Fruit fly (Drosophila melanogaster) whole organism, prepupa: Measurements from ENCODE around the gene CG16957.

Experiments
- CG10631 ChIP-seq: fragments of 200-800 bp; sonication (Bioruptor generic); optimal IDR thresholded peaks from 2 replicates; lab custom pipeline; 2016; ENCODE audit warnings: missing biosample characterization, missing genetic modification characterization
- CG10669 ChIP-seq: fragments of 200-800 bp; sonication (Bioruptor generic); optimal IDR thresholded peaks from 3 replicates; lab custom pipeline; 2018; ENCODE audit warnings: missing biosample characterization, mild to moderate bottlenecking, missing genetic modification characterization, moderate library complexity
- CG11902 ChIP-seq: fragments of 200-800 bp; sonication (Bioruptor generic); optimal IDR thresholded peaks from 3 replicates; lab custom pipeline; 2016; ENCODE audit warnings: missing biosample characterization, missing genetic modification characterization
- CG1621 ChIP-seq: fragments of 200-800 bp; sonication (Bioruptor generic); optimal IDR thresholded peaks from 3 replicates; lab custom pipeline; 2018; ENCODE audit warnings: missing biosample characterization, mild to moderate bottlenecking, missing genetic modification characterization
- CG16779 ChIP-seq: fragments of 200-800 bp; sonication (Bioruptor generic); optimal IDR thresholded peaks from 3 replicates; lab custom pipeline; 2017; ENCODE audit warnings: missing biosample characterization, mild to moderate bottlenecking, missing genetic modification characterization
- CG3032 ChIP-seq: fragments of 200-800 bp; optimal IDR thresholded peaks from 2 replicates; lab custom pipeline; 2019; ENCODE audit warnings: missing biosample characterization, mild to moderate bottlenecking, missing genetic modification characterization, moderate library complexity
- CG31627 ChIP-seq: fragments of 200-800 bp; sonication (Bioruptor generic); optimal IDR thresholded peaks from 3 replicates; lab custom pipeline; 2016; ENCODE audit warnings: missing biosample characterization, missing genetic modification characterization
- CG34406 ChIP-seq: fragments of 200-800 bp; sonication (Bioruptor generic); optimal IDR thresholded peaks from 3 replicates; lab custom pipeline; 2016; ENCODE audit warnings: missing biosample characterization, missing genetic modification characterization
- CG4318 ChIP-seq: fragments of 200-800 bp; sonication (Bioruptor generic); optimal IDR thresholded peaks from 3 replicates; lab custom pipeline; 2017; ENCODE audit warnings: missing biosample characterization, mild to moderate bottlenecking, missing genetic modification characterization
- CG6163 ChIP-seq: fragments of 200-800 bp; sonication (Bioruptor generic); IDR thresholded peaks from 3 replicates; pipeline ENCODE4 v1.3.6; 2022; ENCODE audit warnings: missing biosample characterization, missing genetic modification characterization
- CG6792 ChIP-seq: fragments of 200-800 bp; sonication (Bioruptor generic); optimal IDR thresholded peaks from 3 replicates; lab custom pipeline; 2016; ENCODE audit warnings: missing biosample characterization, missing genetic modification characterization
- CG6854 ChIP-seq: fragments of 200-800 bp; sonication (Bioruptor generic); optimal IDR thresholded peaks from 2 replicates; lab custom pipeline; 2017; ENCODE audit warnings: missing biosample characterization, mild to moderate bottlenecking, missing genetic modification characterization
- CG8119 ChIP-seq: fragments of 200-800 bp; sonication (Bioruptor generic); IDR thresholded peaks from 3 replicates; pipeline ENCODE4 v1.3.6; 2022; ENCODE audit warnings: missing biosample characterization, missing genetic modification characterization
- CG8319 ChIP-seq: fragments of 200-800 bp; sonication (Bioruptor generic); optimal IDR thresholded peaks from 3 replicates; lab custom pipeline; 2016; ENCODE audit warnings: missing biosample characterization, missing genetic modification characterization
- CG8632 ChIP-seq: fragments of 200-800 bp; sonication (Bioruptor generic); optimal IDR thresholded peaks from 3 replicates; lab custom pipeline; 2016; ENCODE audit warnings: missing biosample characterization, missing genetic modification characterization
- Eip75B ChIP-seq: fragments of 200-800 bp; sonication (Bioruptor generic); optimal IDR thresholded peaks from 3 replicates; lab custom pipeline; 2016; ENCODE audit warnings: missing biosample characterization, missing genetic modification characterization
- Eip78C ChIP-seq: fragments of 200-800 bp; sonication (Bioruptor generic); peaks from one replicate; lab custom pipeline; 2016; ENCODE audit warnings: missing biosample characterization, missing genetic modification characterization
- Eip93F ChIP-seq: fragments of 200-800 bp; sonication (Bioruptor generic); optimal IDR thresholded peaks from 2 replicates; lab custom pipeline; 2016; ENCODE audit warnings: missing biosample characterization, mild to moderate bottlenecking, missing genetic modification characterization
- Ets21C ChIP-seq: fragments of 200-800 bp; sonication (Bioruptor generic); optimal IDR thresholded peaks from 3 replicates; lab custom pipeline; 2016; ENCODE audit warnings: missing biosample characterization, missing genetic modification characterization
- Ets96B ChIP-seq: fragments of 200-800 bp; optimal IDR thresholded peaks from 2 replicates; lab custom pipeline; 2019; ENCODE audit warnings: missing biosample characterization, mild to moderate bottlenecking, missing genetic modification characterization, moderate library complexity
- Gug ChIP-seq: fragments of 200-800 bp; sonication (Bioruptor generic); IDR thresholded peaks from 2 replicates; pipeline ENCODE4 v1.3.6; 2022; ENCODE audit warnings: missing biosample characterization, missing genetic modification characterization
- Hr38 ChIP-seq: sonication (Bioruptor generic); optimal IDR thresholded peaks from 2 replicates; lab custom pipeline; 2016; ENCODE audit warnings: missing biosample characterization, missing genetic modification characterization
- Hr39 ChIP-seq: fragments of 200-800 bp; sonication (Bioruptor generic); optimal IDR thresholded peaks from 2 replicates; lab custom pipeline; 2016; ENCODE audit warnings: missing biosample characterization, missing genetic modification characterization
- Hr4 ChIP-seq: fragments of 200-800 bp; sonication (Bioruptor generic); optimal IDR thresholded peaks from 3 replicates; lab custom pipeline; 2016; ENCODE audit warnings: missing biosample characterization, missing genetic modification characterization
- Lpt ChIP-seq: fragments of 200-800 bp; sonication (Bioruptor generic); optimal IDR thresholded peaks from 3 replicates; lab custom pipeline; 2016; ENCODE audit warnings: missing biosample characterization, missing genetic modification characterization
- OdsH ChIP-seq: fragments of 200-800 bp; sonication (Bioruptor generic); optimal IDR thresholded peaks from 3 replicates; lab custom pipeline; 2016; ENCODE audit warnings: missing biosample characterization, missing genetic modification characterization
- Smox ChIP-seq: fragments of 200-800 bp; sonication (Bioruptor generic); optimal IDR thresholded peaks from 3 replicates; lab custom pipeline; 2016; ENCODE audit warnings: missing biosample characterization, missing genetic modification characterization
- Sox15 ChIP-seq: fragments of 200-800 bp; sonication (Bioruptor generic); optimal IDR thresholded peaks from 3 replicates; lab custom pipeline; 2016; ENCODE audit warnings: missing biosample characterization, missing genetic modification characterization
- achi ChIP-seq: fragments of 200-800 bp; sonication (Bioruptor generic); optimal IDR thresholded peaks from 3 replicates; lab custom pipeline; 2016; ENCODE audit warnings: missing biosample characterization, missing genetic modification characterization
- acj6 ChIP-seq: fragments of 200-800 bp; sonication (Bioruptor generic); optimal IDR thresholded peaks from 3 replicates; lab custom pipeline; 2016; ENCODE audit warnings: missing biosample characterization, missing genetic modification characterization
- cyc ChIP-seq: fragments of 200-800 bp; sonication (Bioruptor generic); optimal IDR thresholded peaks from 3 replicates; lab custom pipeline; 2016; ENCODE audit warnings: missing biosample characterization, missing genetic modification characterization
- dac ChIP-seq: fragments of 200-800 bp; sonication (Bioruptor generic); optimal IDR thresholded peaks from 2 replicates; lab custom pipeline; 2017; ENCODE audit warnings: missing biosample characterization, mild to moderate bottlenecking, missing genetic modification characterization
- eg ChIP-seq: fragments of 200-800 bp; sonication (Bioruptor generic); IDR thresholded peaks from 3 replicates; pipeline ENCODE4 v1.3.6; 2022; ENCODE audit warnings: missing biosample characterization, missing genetic modification characterization
- esn ChIP-seq: fragments of 200-800 bp; sonication (Bioruptor generic); optimal IDR thresholded peaks from 2 replicates; lab custom pipeline; 2016; ENCODE audit warnings: missing biosample characterization, mild to moderate bottlenecking, missing genetic modification characterization, moderate library complexity
- fd59A ChIP-seq: fragments of 200-800 bp; sonication (Bioruptor generic); optimal IDR thresholded peaks from 2 replicates; lab custom pipeline; 2017; ENCODE audit warnings: missing biosample characterization, mild to moderate bottlenecking, missing genetic modification characterization, missing genetic modification reagents
- fd85E ChIP-seq: fragments of 200-800 bp; sonication (Bioruptor generic); optimal IDR thresholded peaks from 3 replicates; lab custom pipeline; 2016; ENCODE audit warnings: missing biosample characterization, missing genetic modification characterization
- fkh ChIP-seq: fragments of 200-800 bp; sonication (Bioruptor generic); optimal IDR thresholded peaks from 3 replicates; lab custom pipeline; 2017; ENCODE audit warnings: missing biosample characterization, mild to moderate bottlenecking, missing genetic modification characterization, moderate library complexity
- lz ChIP-seq: fragments of 200-800 bp; sonication (Bioruptor generic); optimal IDR thresholded peaks from 3 replicates; lab custom pipeline; 2016; ENCODE audit warnings: missing biosample characterization, missing genetic modification characterization
- net ChIP-seq: fragments of 200-800 bp; sonication (Bioruptor generic); optimal IDR thresholded peaks from 3 replicates; lab custom pipeline; 2016; ENCODE audit warnings: missing biosample characterization, missing genetic modification characterization
- pdm3 ChIP-seq: fragments of 200-800 bp; sonication (Bioruptor generic); optimal IDR thresholded peaks from 3 replicates; lab custom pipeline; 2016; ENCODE audit warnings: missing biosample characterization, missing genetic modification characterization
- salr ChIP-seq, 2 experiments: fragments of 200-800 bp; sonication (Bioruptor generic); optimal IDR thresholded peaks; 3 replicates each; lab custom pipeline; 2016 to 2018; ENCODE audit warnings: missing biosample characterization in 2 of 2, missing genetic modification characterization in 2 of 2, mild to moderate bottlenecking in 1 of 2
- spab ChIP-seq: fragments of 200-800 bp; sonication (Bioruptor generic); optimal IDR thresholded peaks from 2 replicates; lab custom pipeline; 2017; ENCODE audit warnings: missing biosample characterization, mild to moderate bottlenecking, missing genetic modification characterization, missing genetic modification reagents
- ss ChIP-seq, 2 experiments: fragments of 200-800 bp; sonication (Bioruptor generic); optimal IDR thresholded peaks; 2 replicates in 1 of 2; 3 replicates in 1 of 2; lab custom pipeline; 2017 to 2018; ENCODE audit warnings: mild to moderate bottlenecking in 2 of 2, missing biosample characterization in 2 of 2, missing genetic modification characterization in 2 of 2, moderate library complexity in 1 of 2
- svp ChIP-seq: fragments of 200-800 bp; sonication (Bioruptor generic); peaks from one replicate; lab custom pipeline; 2016; ENCODE audit warnings: missing biosample characterization, missing genetic modification characterization
- topi ChIP-seq: fragments of 200-800 bp; sonication (Bioruptor generic); optimal IDR thresholded peaks from 3 replicates; lab custom pipeline; 2016; ENCODE audit warnings: missing biosample characterization, missing genetic modification characterization
- vri ChIP-seq: fragments of 200-800 bp; sonication (Bioruptor generic); optimal IDR thresholded peaks from 3 replicates; lab custom pipeline; 2016; ENCODE audit warnings: missing biosample characterization, mild to moderate bottlenecking, missing genetic modification characterization

CG16957 gene

dm6 chr2L:13368940-13369339 lies 27.0 kb downstream of the CG16957 start, which contains the start of gene CG31855 (continued):
- peak; percentile 62 for TF ChIP-seq fd85E (GFP tag; lab: Kevin White, UChicago)
- TF ChIP-seq CG6163, result peak; percentile 62; the same call in 2 of the 3 replicates
- peak; percentile 62 for TF ChIP-seq Ets96B (tag; lab: Kevin White, UChicago)
- TF ChIP-seq OdsH (GFP tag; lab: Kevin White, UChicago), result peak; percentile 83
- no peak for TF ChIP-seq CG4318 (GFP tag; lab: Kevin White, UChicago)
- peak; percentile 71 for TF ChIP-seq CG10669
- TF ChIP-seq Eip75B (GFP tag; lab: Kevin White, UChicago), result peak; percentile 77
- peak; percentile 83 for TF ChIP-seq achi (GFP tag; lab: Kevin White, UChicago)
- peak; percentile 74 for TF ChIP-seq CG8632 (GFP tag; lab: Kevin White, UChicago)
- TF ChIP-seq fd59A (GFP tag; lab: Kevin White, UChicago), result peak; percentile 27
- peak; percentile 71 for TF ChIP-seq CG10631 (GFP tag; lab: Kevin White, UChicago)
- 0 out of 2 replicates have a peak, but pooled peaks have one; percentile 27 for TF ChIP-seq Gug (GFP tag; lab: Robert Waterston, UW)
- TF ChIP-seq net (GFP tag; lab: Kevin White, UChicago), result peak; percentile 76
- peak; percentile 65 for TF ChIP-seq CG6854 (GFP tag; lab: Kevin White, UChicago)
- peak; percentile 66 for TF ChIP-seq CG8119 (GFP tag; lab: Robert Waterston, UW)
- peak; percentile 84 for TF ChIP-seq cyc (GFP tag; lab: Kevin White, UChicago)
- TF ChIP-seq Smox, result peak; percentile 83
- TF ChIP-seq Hr38 (GFP tag; lab: Kevin White, UChicago), result no peak
- no peak for TF ChIP-seq CG16779
- TF ChIP-seq, all 60 proteins: peak for 53

dm6 chr2L:13367378-13367777 lies 28.6 kb downstream of the CG16957 start, which contains the start of gene Tap42:
Gene Tap42 (plus strand): TSS chr2L:13367617.
- TF ChIP-seq fkh (GFP tag; lab: Kevin White, UChicago), result no peak
- TF ChIP-seq Eip78C (GFP tag; lab: Kevin White, UChicago), result peak; percentile 79
- TF ChIP-seq CG6792 (GFP tag; lab: Kevin White, UChicago), result no peak
- TF ChIP-seq pdm3 (GFP tag; lab: Kevin White, UChicago), result peak; percentile 25
- no peak for TF ChIP-seq spab (GFP tag; lab: Kevin White, UChicago)
- no peak for TF ChIP-seq achi (GFP tag; lab: Kevin White, UChicago)
- TF ChIP-seq Gug (GFP tag; lab: Robert Waterston, UW), result no peak
- no peak for TF ChIP-seq dac (GFP tag; lab: Kevin White, UChicago)
- TF ChIP-seq cyc (GFP tag; lab: Kevin White, UChicago), result peak; percentile 9
- peak; percentile 45 for TF ChIP-seq esn
- peak; percentile 24 for TF ChIP-seq acj6 (GFP tag; lab: Kevin White, UChicago)
- TF ChIP-seq Lpt (GFP tag; lab: Kevin White, UChicago), result no peak
- TF ChIP-seq salr (GFP tag; optimal IDR thresholded peaks at IDR 0.05; lab: Kevin White, UChicago), result no peak
- TF ChIP-seq lz (GFP tag; lab: Kevin White, UChicago), result peak; percentile 5
- TF ChIP-seq Hr4 (GFP tag; lab: Kevin White, UChicago), result peak; percentile 25
- TF ChIP-seq vri (GFP tag; lab: Kevin White, UChicago), result no peak
- TF ChIP-seq CG3032 (tag; lab: Kevin White, UChicago), result peak; percentile 3
- no peak for TF ChIP-seq CG10669
- peak; percentile 34 for TF ChIP-seq Eip93F (GFP tag; lab: Kevin White, UChicago)
- peak; percentile 37 for TF ChIP-seq Smox

DNA sequence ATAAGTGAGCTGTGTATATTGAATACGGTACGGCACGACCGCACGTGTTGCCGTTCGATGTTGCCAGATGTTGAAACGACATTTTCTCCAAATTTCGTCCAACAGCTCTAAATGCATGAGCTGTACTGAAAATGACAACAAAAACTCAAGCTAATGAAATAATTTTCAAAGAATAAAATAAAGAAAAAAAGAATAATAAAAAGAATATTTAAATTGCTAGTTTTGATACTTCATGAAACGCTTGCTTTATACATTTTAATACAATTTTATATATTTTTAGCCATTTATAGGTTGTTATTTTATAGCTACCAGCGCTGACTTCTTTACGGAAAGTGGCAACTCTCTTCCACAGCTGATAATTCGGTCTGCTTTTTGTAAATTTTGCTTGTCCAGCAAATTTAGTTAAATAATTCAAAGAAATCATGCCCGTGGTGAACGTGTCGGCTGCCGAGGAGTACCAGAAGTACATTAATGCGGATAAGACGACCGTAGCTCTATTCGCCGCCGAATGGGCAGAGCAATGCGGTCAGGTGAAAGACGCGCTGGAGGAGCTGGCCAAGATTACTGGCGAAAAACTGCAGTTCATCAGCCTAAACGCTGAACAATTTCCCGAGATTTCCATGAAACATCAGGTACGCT lies 29.8 kb downstream of the CG16957 start, which contains the start of the genes Nnp-1 and Grx3:
Gene Nnp-1, minus strand, starts transcription at position 81 of the 639 bp plus-strand sequence.
Gene Grx3, plus strand, starts transcription at position 339 of the 639 bp plus-strand sequence.
- TF ChIP-seq eg (GFP tag; lab: Robert Waterston, UW) (peak; percentile 32; the same call in 1 of the 3 replicates), CG34406 (GFP tag; lab: Kevin White, UChicago) (peak; percentile 43), CG10631 (GFP tag; lab: Kevin White, UChicago) (peak; percentile 57), CG16779 (no peak), CG4318 (GFP tag; lab: Kevin White, UChicago) (no peak), CG8319 (peak; percentile 22), CG3032 (tag; lab: Kevin White, UChicago) (no peak), ss (GFP tag; optimal IDR thresholded peaks at IDR 0.05; lab: Kevin White, UChicago) (no peak), Ets21C (GFP tag; lab: Kevin White, UChicago) (peak; percentile 20), lz (GFP tag; lab: Kevin White, UChicago) (peak; percentile 48), Smox (peak; percentile 39), svp (GFP tag; lab: Kevin White, UChicago) (no peak), CG1621 (peak; percentile 75), acj6 (GFP tag; lab: Kevin White, UChicago) (peak; percentile 59), topi (no peak), Hr39 (peak; percentile 45), CG31627 (GFP tag; lab: Kevin White, UChicago) (peak; percentile 27), achi (GFP tag; lab: Kevin White, UChicago) (peak; percentile 52), Sox15 (peak; percentile 20), fd85E (GFP tag; lab: Kevin White, UChicago) (no peak), CG11902 (GFP tag; lab: Kevin White, UChicago) (peak; percentile 26), cyc (GFP tag; lab: Kevin White, UChicago) (peak; percentile 35)
